Worm (Caenorhabditis elegans) whole organism, L4 larva: ENCODE data around the gene acr-16.

Experiments
- F37D6.2 ChIP-seq: sonication (generic microtip); optimal IDR thresholded peaks from 2 replicates; lab custom pipeline; 2016; ENCODE audit warnings: mild to moderate bottlenecking, missing genetic modification characterization, missing compliant biosample characterization
- Y105C5A.15 ChIP-seq: fragments of 200-800 bp; sonication (Bioruptor generic); IDR thresholded peaks from 2 replicates; pipeline ENCODE4 v1.3.6; 2022; ENCODE audit warnings: missing genetic modification characterization, missing compliant biosample characterization
- Y48G9A.11 ChIP-seq: fragments of 200-800 bp; sonication (Bioruptor generic); IDR thresholded peaks from 2 replicates; pipeline ENCODE4 v1.3.6; 2022; ENCODE audit warnings: missing genetic modification reagents, missing genetic modification characterization, missing compliant biosample characterization
- Y75B8A.6 ChIP-seq: fragments of 200-800 bp; sonication (Bioruptor generic); IDR thresholded peaks from 2 replicates; pipeline ENCODE4 v1.3.6; 2022; ENCODE audit warnings: missing genetic modification reagents, missing genetic modification characterization, missing compliant biosample characterization
- aha-1 ChIP-seq: fragments of 150-350 bp; peaks from one replicate; lab custom pipeline; 2014; ENCODE audit warnings: missing biosample characterization, missing genetic modification characterization
- ama-1 ChIP-seq: fragments of 150-350 bp; optimal IDR thresholded peaks from 2 replicates; lab custom pipeline; 2014; ENCODE audit warnings: inconsistent platforms, mixed read lengths
- ceh-20 ChIP-seq: fragments of 200-800 bp; sonication (Bioruptor generic); IDR thresholded peaks from 2 replicates; pipeline ENCODE4 v1.3.6; 2022; ENCODE audit warnings: missing genetic modification reagents, missing genetic modification characterization, missing compliant biosample characterization
- ceh-28 ChIP-seq: fragments of 150-350 bp; optimal IDR thresholded peaks from 2 replicates; lab custom pipeline; 2014; ENCODE audit warnings: missing biosample characterization, missing genetic modification reagents, missing genetic modification characterization
- ceh-62 ChIP-seq: sonication (generic microtip); optimal IDR thresholded peaks from 2 replicates; lab custom pipeline; 2017; ENCODE audit warnings: missing biosample characterization, missing genetic modification characterization
- ceh-82 ChIP-seq: sonication (generic microtip); optimal IDR thresholded peaks from 2 replicates; lab custom pipeline; 2017; ENCODE audit warnings: missing biosample characterization, missing genetic modification characterization
- daf-12 ChIP-seq: fragments of 150-350 bp; optimal IDR thresholded peaks from 2 replicates; lab custom pipeline; 2014; ENCODE audit warnings: missing biosample characterization, missing genetic modification reagents, missing genetic modification characterization
- daf-16 ChIP-seq, 3 experiments: sonication (generic microtip); optimal IDR thresholded peaks; 2 replicates each; lab custom pipeline; 2016 to 2017; ENCODE audit warnings: missing genetic modification characterization in 3 of 3, missing genetic modification reagents in 3 of 3, mild to moderate bottlenecking in 2 of 3, missing compliant biosample characterization in 2 of 3, missing biosample characterization in 1 of 3, moderate library complexity in 1 of 3
- daf-19 ChIP-seq: fragments of 200-800 bp; sonication (Bioruptor generic); conservative IDR thresholded peaks from 2 replicates; pipeline ENCODE4 v1.3.6; 2022; ENCODE audit warnings: missing genetic modification characterization, missing compliant biosample characterization
- dmd-8 ChIP-seq: fragments of 200-800 bp; sonication (Bioruptor generic); IDR thresholded peaks from 2 replicates; pipeline ENCODE4 v1.3.6; 2022; ENCODE audit warnings: missing genetic modification characterization, missing compliant biosample characterization
- dmd-9 ChIP-seq: fragments of 200-800 bp; sonication (Bioruptor generic); IDR thresholded peaks from 2 replicates; pipeline ENCODE4 v1.3.6; 2022; ENCODE audit warnings: missing genetic modification reagents, missing genetic modification characterization, missing compliant biosample characterization
- egl-43 ChIP-seq: fragments of 200-800 bp; sonication (Bioruptor generic); IDR thresholded peaks from 2 replicates; pipeline ENCODE4 v1.3.6; 2022; ENCODE audit warnings: missing genetic modification reagents, missing genetic modification characterization, missing compliant biosample characterization
- fkh-10 ChIP-seq: fragments of 150-350 bp; optimal IDR thresholded peaks from 2 replicates; lab custom pipeline; 2014; ENCODE audit warnings: missing biosample characterization, missing genetic modification reagents, missing genetic modification characterization
- gei-8 ChIP-seq: fragments of 200-800 bp; sonication (Bioruptor generic); optimal IDR thresholded peaks from 2 replicates; lab custom pipeline; 2018; ENCODE audit warnings: mild to moderate bottlenecking, missing genetic modification characterization, missing compliant biosample characterization
- hlh-11 ChIP-seq: fragments of 200-800 bp; sonication (Bioruptor generic); optimal IDR thresholded peaks from 2 replicates; lab custom pipeline; 2018; ENCODE audit warnings: mild to moderate bottlenecking, missing genetic modification characterization, missing compliant biosample characterization
- hlh-30 ChIP-seq: sonication (generic microtip); optimal IDR thresholded peaks from 2 replicates; lab custom pipeline; 2017; ENCODE audit warnings: antibody characterized with exemption, mild to moderate bottlenecking, missing genetic modification characterization, missing compliant biosample characterization; ENCODE audit not compliant: insufficient read depth
- hmg-1.1 ChIP-seq: fragments of 200-800 bp; sonication (Bioruptor generic); IDR thresholded peaks from 2 replicates; pipeline ENCODE4 v1.3.6; 2022; ENCODE audit warnings: missing genetic modification reagents, missing genetic modification characterization, missing compliant biosample characterization
- lim-7 ChIP-seq: fragments of 200-800 bp; sonication (Bioruptor generic); IDR thresholded peaks from 2 replicates; pipeline ENCODE4 v1.3.6; 2022; ENCODE audit warnings: missing genetic modification characterization, missing compliant biosample characterization
- lsy-2 ChIP-seq, 2 experiments: fragments of 150-350 bp in 1 of 2; sonication (generic microtip) in 1 of 2; optimal IDR thresholded peaks; 2 replicates each; lab custom pipeline; 2014 to 2017; ENCODE audit warnings: missing biosample characterization in 2 of 2, missing genetic modification characterization in 2 of 2
- madf-9 ChIP-seq: fragments of 200-800 bp; sonication (Bioruptor generic); conservative IDR thresholded peaks from 2 replicates; pipeline ENCODE4 v1.3.6; 2022; ENCODE audit warnings: missing genetic modification reagents, missing genetic modification characterization, missing compliant biosample characterization
- mdl-1 ChIP-seq, 2 experiments: fragments of 150-350 bp in 1 of 2; sonication (generic microtip) in 1 of 2; optimal IDR thresholded peaks; 2 replicates each; lab custom pipeline; 2014 to 2017; ENCODE audit warnings: missing biosample characterization in 2 of 2, missing genetic modification characterization in 2 of 2
- mes-2 ChIP-seq: sonication (generic microtip); optimal IDR thresholded peaks from 2 replicates; lab custom pipeline; 2016; ENCODE audit warnings: missing genotype, mild to moderate bottlenecking, missing genetic modification characterization, missing compliant biosample characterization; ENCODE audit not compliant: poor library complexity, severe bottlenecking
- nhr-102 ChIP-seq: sonication (generic microtip); optimal IDR thresholded peaks from 2 replicates; lab custom pipeline; 2016; ENCODE audit warnings: mild to moderate bottlenecking, missing genetic modification characterization, moderate library complexity, missing compliant biosample characterization
- nhr-11 ChIP-seq: fragments of 150-350 bp; optimal IDR thresholded peaks from 2 replicates; lab custom pipeline; 2014; ENCODE audit warnings: missing biosample characterization, missing genetic modification characterization
- nhr-25 ChIP-seq: sonication (generic microtip); optimal IDR thresholded peaks from 2 replicates; lab custom pipeline; 2017; ENCODE audit warnings: missing genetic modification characterization, mild to moderate bottlenecking, missing compliant biosample characterization, antibody characterized with exemption, moderate library complexity, borderline replicate concordance; ENCODE audit not compliant: insufficient read depth
- nhr-28 ChIP-seq: fragments of 150-350 bp; optimal IDR thresholded peaks from 2 replicates; lab custom pipeline; 2014; ENCODE audit warnings: missing biosample characterization, missing genetic modification characterization
- nhr-42 ChIP-seq: fragments of 200-800 bp; sonication (Bioruptor generic); IDR thresholded peaks from 2 replicates; pipeline ENCODE4 v1.3.6; 2022; ENCODE audit warnings: missing genetic modification characterization, missing compliant biosample characterization
- nhr-77 ChIP-seq: fragments of 150-350 bp; optimal IDR thresholded peaks from 2 replicates; lab custom pipeline; 2014; ENCODE audit warnings: missing biosample characterization, missing genetic modification characterization
- php-3 ChIP-seq: fragments of 200-800 bp; sonication (Bioruptor generic); IDR thresholded peaks from 2 replicates; pipeline ENCODE4 v1.3.6; 2022; ENCODE audit warnings: missing genetic modification reagents, missing genetic modification characterization, missing compliant biosample characterization
- snpc-4 ChIP-seq: fragments of 150-350 bp; optimal IDR thresholded peaks from 2 replicates; lab custom pipeline; 2014; ENCODE audit warnings: missing biosample characterization, missing genetic modification characterization
- spr-1 ChIP-seq: sonication (generic microtip); optimal IDR thresholded peaks from 2 replicates; lab custom pipeline; 2016; ENCODE audit warnings: mild to moderate bottlenecking, missing genetic modification characterization, missing compliant biosample characterization
- spr-3 ChIP-seq: fragments of 200-800 bp; sonication (Bioruptor generic); optimal IDR thresholded peaks from 2 replicates; lab custom pipeline; 2018; ENCODE audit warnings: mild to moderate bottlenecking, missing genetic modification characterization, missing compliant biosample characterization
- unc-62 ChIP-seq, 3 experiments: fragments of 150-350 bp in 1 of 3; sonication (generic microtip); optimal IDR thresholded peaks in 2 of 3; peaks in 1 of 3; 1 replicate in 1 of 3; 2 replicates in 2 of 3; lab custom pipeline; 2014 to 2017; ENCODE audit warnings: missing biosample characterization in 3 of 3, missing genetic modification characterization in 3 of 3, missing genetic modification reagents in 3 of 3, missing genotype in 1 of 3
- zag-1 ChIP-seq: fragments of 150-350 bp; optimal IDR thresholded peaks from 2 replicates; lab custom pipeline; 2014; ENCODE audit warnings: missing biosample characterization, missing genetic modification characterization
- zfp-2 ChIP-seq: sonication (generic microtip); optimal IDR thresholded peaks from 2 replicates; lab custom pipeline; 2016; ENCODE audit warnings: mild to moderate bottlenecking, missing genetic modification characterization, missing compliant biosample characterization

The acr-16 gene

DNA sequence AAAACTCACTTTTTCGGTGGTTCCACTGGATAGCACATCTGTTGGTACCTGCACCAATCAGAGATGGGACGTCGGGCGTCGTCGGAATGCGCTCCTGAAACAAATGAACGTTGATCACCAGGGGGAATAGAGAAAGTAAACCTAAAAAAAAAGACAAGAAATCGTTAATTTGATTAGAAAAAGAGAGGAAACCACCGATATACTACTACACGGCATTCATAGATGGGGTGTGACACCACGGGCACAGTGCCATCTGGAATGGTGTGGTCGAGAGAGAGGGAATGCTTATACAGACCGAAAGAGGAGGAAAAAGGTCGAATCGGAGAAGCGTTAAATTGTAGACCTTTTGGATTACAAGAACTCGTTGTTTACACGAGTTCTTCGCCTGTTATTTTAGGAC, 27.1 kb downstream of the acr-16 start, which contains the start of gene C10B5.3:
C10B5.3 (minus strand) TSS at position 101 of the 400 bp plus-strand sequence.
- TF ChIP-seq Y105C5A.15 (GFP tag; lab: Robert Waterston, UW): 0 out of 2 replicates have a peak, but pooled peaks have one; percentile 32
- TF ChIP-seq spr-3 (GFP tag; lab: Kevin White, UChicago): no peak
- TF ChIP-seq unc-62 (GFP tag; optimal IDR thresholded peaks at IDR 0.05 in 1 of 2; lab: Kevin White, UChicago): peak in 1 of 2 experiments; percentile 72
- TF ChIP-seq unc-62 (tag; optimal IDR thresholded peaks at IDR 0.05; lab: Kevin White, UChicago): no peak
- TF ChIP-seq, all 104 proteins: peak for 2

DNA sequence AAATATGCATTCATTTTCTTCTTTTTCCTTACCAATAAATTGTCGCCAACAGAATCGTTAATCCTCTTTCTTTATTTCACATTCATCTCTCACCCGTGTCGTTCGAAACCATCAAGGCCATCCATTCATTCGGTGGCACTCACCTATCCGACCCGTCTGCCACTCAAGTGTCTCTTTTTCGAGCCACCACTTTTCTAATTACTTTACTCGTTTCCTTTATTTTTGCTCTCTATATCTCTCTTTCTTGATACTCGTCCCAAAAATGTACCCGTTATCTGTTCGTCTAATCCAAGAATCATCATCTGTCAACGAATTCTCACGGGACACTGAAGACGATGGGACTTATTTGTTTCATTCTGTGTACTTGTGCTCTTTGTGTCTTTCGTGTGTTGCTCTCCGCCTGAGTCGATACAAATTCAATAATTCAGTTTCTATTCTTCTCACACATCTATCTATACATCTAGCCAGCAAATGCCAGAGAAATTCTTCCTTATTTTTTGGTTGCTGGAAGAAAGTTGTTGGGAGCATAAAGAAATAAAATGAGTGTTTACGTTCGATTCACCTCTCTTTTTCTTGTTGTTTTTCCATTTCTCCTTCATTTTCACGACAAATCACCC, 31.8 kb downstream of the acr-16 start:
- no peak for TF ChIP-seq nhr-102
- TF ChIP-seq fkh-10 (GFP tag; lab: Kevin White, UChicago): peak; percentile 57
- TF ChIP-seq nhr-25: no peak
- no peak for TF ChIP-seq daf-19 (GFP tag; lab: Robert Waterston, UW)
- TF ChIP-seq dmd-8 (GFP tag; lab: Robert Waterston, UW): no peak
- no peak for TF ChIP-seq madf-9 (GFP tag; lab: Robert Waterston, UW)
- no peak for TF ChIP-seq ama-1 (lab: Kevin White, UChicago)
- no peak for TF ChIP-seq zfp-2 (tag; lab: Kevin White, UChicago)
- TF ChIP-seq ceh-62 (tag; lab: Kevin White, UChicago): no peak

DNA sequence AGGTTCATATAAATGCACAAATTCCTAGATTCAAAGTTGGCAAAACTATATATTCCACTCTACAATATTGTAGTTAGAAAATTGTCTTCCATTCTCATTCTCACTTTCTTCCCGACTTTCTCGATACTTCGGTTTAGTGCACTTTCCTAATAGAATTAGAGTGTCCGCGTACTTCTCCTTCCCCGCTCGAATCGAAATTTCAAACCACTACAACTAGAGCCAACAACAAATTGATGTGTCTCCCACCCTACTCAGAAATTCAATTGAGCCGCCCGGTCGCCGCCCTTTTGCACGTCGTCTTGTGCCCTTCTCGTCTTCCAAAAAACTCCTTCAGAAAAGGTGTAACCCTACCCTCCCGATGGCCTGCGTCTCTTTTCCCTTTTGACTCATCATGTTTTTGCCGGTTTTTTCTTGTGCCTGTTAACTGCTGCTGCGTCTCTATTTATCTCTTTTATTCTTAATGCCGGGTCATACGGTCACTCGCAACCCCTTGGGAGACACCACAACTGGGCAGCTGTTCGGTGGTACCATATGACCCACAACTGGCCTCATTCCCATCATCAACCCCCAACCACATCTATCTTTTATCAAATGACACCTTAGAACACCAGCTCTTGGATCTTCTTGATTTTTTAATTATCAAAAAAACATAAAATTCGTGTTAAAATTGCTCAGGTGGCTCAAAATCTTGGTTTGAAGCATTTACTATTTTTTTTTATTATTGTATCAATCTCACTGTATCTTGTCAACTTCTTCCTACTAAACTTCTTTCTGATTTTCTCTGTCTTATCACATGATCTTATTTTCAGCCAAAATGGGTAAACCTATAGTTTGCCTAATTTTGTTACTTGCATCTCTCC, 33.3 kb downstream of the acr-16 start, which contains the start of gene tag-196:
tag-196 (plus strand) TSS at position 810 of the 860 bp plus-strand sequence.
- TF ChIP-seq daf-19 (GFP tag; lab: Robert Waterston, UW): no peak
- TF ChIP-seq mes-2: no peak
- peak; percentile 70 for TF ChIP-seq hlh-11 (tag; lab: Kevin White, UChicago)
- no peak for TF ChIP-seq gei-8 (GFP tag; lab: Kevin White, UChicago)
- TF ChIP-seq hmg-1.1 (GFP tag; lab: Robert Waterston, UW): 0 out of 2 replicates have a peak, but pooled peaks have one; percentile 17
- no peak for TF ChIP-seq Y48G9A.11 (GFP tag; lab: Robert Waterston, UW)
- TF ChIP-seq ceh-62 (tag; lab: Kevin White, UChicago): no peak
- TF ChIP-seq hlh-30: peak; percentile 92
- TF ChIP-seq ceh-82: no peak
- no peak for TF ChIP-seq zag-1 (tag; lab: Kevin White, UChicago)
- TF ChIP-seq lsy-2 (tag; optimal IDR thresholded peaks at IDR 0.05; lab: Kevin White, UChicago): peak in 1 of 2 experiments; percentile 14
- peak in 1 of 2 experiments; percentile 77 for TF ChIP-seq unc-62 (GFP tag; optimal IDR thresholded peaks at IDR 0.05 in 1 of 2; lab: Kevin White, UChicago)
- no peak for TF ChIP-seq unc-62 (tag; optimal IDR thresholded peaks at IDR 0.05; lab: Kevin White, UChicago)
- TF ChIP-seq daf-16 (GFP tag; optimal IDR thresholded peaks at IDR 0.05; lab: Kevin White, UChicago): peak in 1 of 2 experiments; percentile 44
- no peak for TF ChIP-seq daf-16 (tag; optimal IDR thresholded peaks at IDR 0.05; lab: Kevin White, UChicago)
- TF ChIP-seq nhr-11 (tag; lab: Kevin White, UChicago): peak; percentile 68
- peak; percentile 12 for TF ChIP-seq nhr-28 (tag; lab: Kevin White, UChicago)
- TF ChIP-seq aha-1 (tag; lab: Kevin White, UChicago): peak; percentile 89
- TF ChIP-seq, all 104 proteins: peak for 9

DNA sequence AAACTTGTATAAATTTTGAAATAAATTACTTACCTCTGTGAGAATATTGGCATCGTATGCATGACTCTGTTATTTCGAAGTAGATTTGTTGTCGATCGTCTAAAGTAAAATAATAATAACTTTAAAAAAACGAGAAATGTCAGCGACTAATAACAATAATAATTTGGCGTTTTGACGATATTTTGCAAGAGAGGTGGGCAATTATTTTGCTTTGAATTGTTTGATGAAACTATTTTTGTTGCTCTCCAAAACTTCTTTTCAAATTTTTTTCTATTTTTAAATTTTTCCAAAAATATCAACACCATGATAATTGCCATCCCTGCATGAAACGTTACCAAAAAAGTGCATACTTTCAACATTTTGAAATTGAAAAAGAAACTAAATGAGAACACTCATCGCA, 38.2 kb downstream of the acr-16 start, which contains the start of gene F41E6.7:
F41E6.7 (minus strand) TSS at position 101 of the 400 bp plus-strand sequence.
- no peak for TF ChIP-seq mdl-1 (tag; optimal IDR thresholded peaks at IDR 0.05; lab: Kevin White, UChicago)
- no peak for TF ChIP-seq ceh-20

DNA sequence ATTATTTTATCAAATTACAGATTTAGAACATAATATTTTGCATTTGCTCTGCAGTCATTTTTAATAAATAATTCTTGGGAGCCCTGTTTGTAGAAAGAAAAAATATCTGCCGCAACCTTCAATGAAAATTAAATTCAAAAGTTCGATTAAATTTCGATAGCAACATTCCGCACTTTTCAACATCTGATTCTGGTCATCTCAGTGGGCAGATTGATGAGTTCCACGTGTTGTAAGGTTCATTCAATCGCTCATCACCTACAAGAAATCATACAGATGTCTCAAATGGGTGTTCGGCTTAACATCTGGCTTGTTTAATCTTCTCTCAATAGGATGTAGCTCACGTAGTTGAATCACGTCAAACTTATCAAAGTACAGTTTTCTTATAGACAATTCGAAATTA, 38.9 kb downstream of the acr-16 start:
- TF ChIP-seq egl-43: no peak
- no peak for TF ChIP-seq Y75B8A.6 (GFP tag; lab: Robert Waterston, UW)
- TF ChIP-seq ceh-20: no peak
- no peak for TF ChIP-seq nhr-77 (tag; lab: Kevin White, UChicago)
- no peak for TF ChIP-seq spr-1 (tag; lab: Kevin White, UChicago)
- TF ChIP-seq ceh-28 (tag; lab: Kevin White, UChicago): no peak
- no peak for TF ChIP-seq snpc-4 (tag; lab: Kevin White, UChicago)
- TF ChIP-seq php-3: no peak
- no peak for TF ChIP-seq spr-3 (GFP tag; lab: Kevin White, UChicago)
- no peak for TF ChIP-seq daf-12 (tag; lab: Kevin White, UChicago)
- no peak for TF ChIP-seq lim-7
- TF ChIP-seq nhr-42 (GFP tag; lab: Robert Waterston, UW): no peak
- TF ChIP-seq zfp-2 (tag; lab: Kevin White, UChicago): no peak
- no peak for TF ChIP-seq F37D6.2 (tag; lab: Kevin White, UChicago)
- TF ChIP-seq nhr-28 (tag; lab: Kevin White, UChicago): no peak
- TF ChIP-seq dmd-9 (GFP tag; lab: Robert Waterston, UW): no peak
